Fruit fly (Drosophila melanogaster) whole organism: ENCODE results near the gene Adk1.

ENCODE experiments used
- CG8478 ChIP-seq: fragments of >200 bp; optimal IDR thresholded peaks from 2 replicates; lab custom pipeline; 2018; ENCODE audit warnings: inconsistent platforms
- Dll ChIP-seq: fragments of >200 bp; optimal IDR thresholded peaks from 2 replicates; lab custom pipeline; 2017
- EcR ChIP-seq, 2 experiments: fragments of >200 bp; optimal IDR thresholded peaks; 2 replicates each; lab custom pipeline; 2017; ENCODE audit warnings: missing biosample characterization in 2 of 2, missing genetic modification characterization in 2 of 2, missing genetic modification reagents in 2 of 2
- pan ChIP-seq: fragments of >200 bp; optimal IDR thresholded peaks from 2 replicates; lab custom pipeline; 2017
- psq ChIP-seq: fragments of >200 bp; optimal IDR thresholded peaks from 2 replicates; lab custom pipeline; 2017
- usp ChIP-seq: fragments of >200 bp; optimal IDR thresholded peaks from 2 replicates; lab custom pipeline; 2017; ENCODE audit warnings: missing biosample characterization, missing genetic modification characterization, mixed read lengths

DNA sequence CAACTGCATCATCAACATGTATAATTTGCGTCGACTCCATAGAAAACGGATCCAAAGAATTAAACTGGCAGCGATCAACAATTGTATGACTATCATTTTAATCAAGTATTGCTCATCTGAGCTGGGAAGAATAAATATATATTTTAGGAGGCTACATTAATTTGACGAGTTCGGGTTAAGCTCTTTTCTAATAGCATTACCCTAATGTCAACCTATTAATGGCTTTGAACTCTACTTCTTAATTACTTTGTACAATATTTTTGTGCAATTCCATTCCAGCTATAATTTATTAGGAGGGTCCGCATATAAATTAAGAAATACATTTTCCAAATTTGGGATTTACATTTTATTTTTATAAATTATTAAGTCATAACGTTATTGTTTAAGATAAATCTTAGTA lies 39.1 kb downstream of the Adk1 start, which contains the start of gene Cyp313a2:
- TF ChIP-seq usp, result no peak
- no peak for TF ChIP-seq Dll (lab: Kevin White, UChicago)
- TF ChIP-seq EcR (GFP tag; optimal IDR thresholded peaks at IDR 0.05; lab: Kevin White, UChicago), result no peak
- TF ChIP-seq psq, result no peak
- TF ChIP-seq CG8478 (lab: Kevin White, UChicago), result no peak
- TF ChIP-seq pan (lab: Kevin White, UChicago), result no peak
